Worm (Caenorhabditis elegans) whole organism, young adult: Measurements from ENCODE around the gene irg-7.
A peak's percentile ranks its signal among the peaks of the same experiment; 100 is the strongest.

Experiments
- B0035.1 ChIP-seq: sonication (generic microtip); optimal IDR thresholded peaks from 2 replicates; lab custom pipeline; 2016; ENCODE audit warnings: missing genetic modification characterization, mild to moderate bottlenecking, missing compliant biosample characterization, missing genotype, missing genetic modification reagents
- B0261.1 ChIP-seq: sonication (generic microtip); optimal IDR thresholded peaks from 2 replicates; lab custom pipeline; 2016; ENCODE audit warnings: mild to moderate bottlenecking, missing genetic modification characterization, moderate library complexity, missing compliant biosample characterization
- B0336.3 ChIP-seq: fragments of 200-800 bp; sonication (Bioruptor generic); IDR thresholded peaks from 2 replicates; pipeline ENCODE4 v1.3.6; 2022; ENCODE audit warnings: missing genetic modification characterization, missing compliant biosample characterization
- C17E4.6 ChIP-seq: fragments of 200-800 bp; sonication (Bioruptor generic); IDR thresholded peaks from 2 replicates; pipeline ENCODE4 v1.3.6; 2022; ENCODE audit warnings: missing genetic modification reagents, missing genetic modification characterization, missing compliant biosample characterization
- F10E7.11 ChIP-seq: sonication (generic microtip); optimal IDR thresholded peaks from 2 replicates; lab custom pipeline; 2017; ENCODE audit warnings: mild to moderate bottlenecking, missing genetic modification characterization, moderate library complexity, missing compliant biosample characterization
- F37B4.10 ChIP-seq: fragments of 200-800 bp; sonication (Bioruptor generic); IDR thresholded peaks from 2 replicates; pipeline ENCODE4 v1.3.6; 2022; ENCODE audit warnings: missing genetic modification characterization, missing compliant biosample characterization
- F39B2.1 ChIP-seq: fragments of 200-800 bp; sonication (Bioruptor generic); IDR thresholded peaks from 2 replicates; pipeline ENCODE4 v1.3.6; 2022; ENCODE audit warnings: missing genetic modification reagents, missing genetic modification characterization, missing compliant biosample characterization
- F55B11.4 ChIP-seq: sonication (generic microtip); optimal IDR thresholded peaks from 2 replicates; lab custom pipeline; 2016; ENCODE audit warnings: missing compliant biosample characterization, missing genetic modification characterization, borderline replicate concordance; ENCODE audit not compliant: insufficient read depth
- K11D2.4 ChIP-seq: fragments of 200-800 bp; sonication (Bioruptor generic); IDR thresholded peaks from 2 replicates; pipeline ENCODE4 v1.3.6; 2022; ENCODE audit warnings: missing genetic modification reagents, missing genetic modification characterization, missing compliant biosample characterization
- T26A5.8 ChIP-seq: sonication (generic microtip); optimal IDR thresholded peaks from 2 replicates; lab custom pipeline; 2016; ENCODE audit warnings: missing genetic modification characterization, missing compliant biosample characterization
- Y53G8AR.9 ChIP-seq: fragments of 200-800 bp; sonication (Bioruptor generic); conservative IDR thresholded peaks from 2 replicates; pipeline ENCODE4 v1.3.6; 2022; ENCODE audit warnings: missing genetic modification reagents, missing genetic modification characterization, missing compliant biosample characterization
- Y67H2A.10 ChIP-seq: fragments of 200-800 bp; sonication (Bioruptor generic); conservative IDR thresholded peaks from 2 replicates; pipeline ENCODE4 v1.3.6; 2022; ENCODE audit warnings: missing genetic modification reagents, missing genetic modification characterization, missing compliant biosample characterization
- aptf-2 ChIP-seq: fragments of 200-800 bp; sonication (Bioruptor generic); conservative IDR thresholded peaks from 2 replicates; pipeline ENCODE4 v1.3.6; 2022; ENCODE audit warnings: missing genetic modification reagents, missing genetic modification characterization, missing compliant biosample characterization
- atf-7 ChIP-seq: sonication (generic microtip); optimal IDR thresholded peaks from 2 replicates; lab custom pipeline; 2017; ENCODE audit warnings: mild to moderate bottlenecking, missing genetic modification characterization, missing compliant biosample characterization
- attf-5 ChIP-seq: fragments of 200-800 bp; sonication (Bioruptor generic); optimal IDR thresholded peaks from 2 replicates; lab custom pipeline; 2018; ENCODE audit warnings: mild to moderate bottlenecking, missing genetic modification characterization, missing compliant biosample characterization
- attf-6 ChIP-seq: fragments of 200-800 bp; sonication (Bioruptor generic); IDR thresholded peaks from 2 replicates; pipeline ENCODE4 v1.3.6; 2022; ENCODE audit warnings: missing genetic modification reagents, missing genetic modification characterization, missing compliant biosample characterization
- ccch-3 ChIP-seq: fragments of 200-800 bp; sonication (Bioruptor generic); optimal IDR thresholded peaks from 2 replicates; lab custom pipeline; 2018; ENCODE audit warnings: mild to moderate bottlenecking, missing genetic modification characterization, missing compliant biosample characterization
- cebp-1 ChIP-seq, 2 experiments: fragments of 200-800 bp in 1 of 2; sonication (Bioruptor generic) in 1 of 2; sonication (generic microtip) in 1 of 2; IDR thresholded peaks in 1 of 2; optimal IDR thresholded peaks in 1 of 2; 2 replicates each; pipeline versions ENCODE4 v1.3.6 to Lab custom; 2017 to 2022; ENCODE audit warnings: missing compliant biosample characterization in 2 of 2, missing genetic modification characterization in 2 of 2, mild to moderate bottlenecking in 1 of 2, missing genetic modification reagents in 1 of 2, moderate library complexity in 1 of 2
- cebp-2 ChIP-seq: fragments of 200-800 bp; sonication (Bioruptor generic); IDR thresholded peaks from 2 replicates; pipeline ENCODE4 v1.3.6; 2022; ENCODE audit warnings: missing genetic modification characterization, missing compliant biosample characterization
- ceh-100 ChIP-seq: fragments of 200-800 bp; sonication (Bioruptor generic); IDR thresholded peaks from 2 replicates; pipeline ENCODE4 v1.3.6; 2022; ENCODE audit warnings: missing genetic modification reagents, missing genetic modification characterization, missing compliant biosample characterization
- ceh-27 ChIP-seq: fragments of 200-800 bp; sonication (Bioruptor generic); optimal IDR thresholded peaks from 2 replicates; lab custom pipeline; 2018; ENCODE audit warnings: mild to moderate bottlenecking, missing genetic modification characterization, moderate library complexity, missing compliant biosample characterization
- ceh-40 ChIP-seq: fragments of 200-800 bp; sonication (Bioruptor generic); IDR thresholded peaks from 2 replicates; pipeline ENCODE4 v1.3.6; 2022; ENCODE audit warnings: missing genetic modification characterization, missing compliant biosample characterization
- ceh-58 ChIP-seq: fragments of 200-800 bp; sonication (Bioruptor generic); IDR thresholded peaks from 2 replicates; pipeline ENCODE4 v1.3.6; 2022; ENCODE audit warnings: missing genetic modification characterization, missing compliant biosample characterization
- dox-1 ChIP-seq: fragments of 200-800 bp; sonication (Bioruptor generic); IDR thresholded peaks from 2 replicates; pipeline ENCODE4 v1.3.6; 2022; ENCODE audit warnings: missing genetic modification reagents, missing genetic modification characterization, missing compliant biosample characterization
- dpl-1 ChIP-seq: fragments of 150-350 bp; optimal IDR thresholded peaks from 2 replicates; lab custom pipeline; 2014; ENCODE audit warnings: missing biosample characterization, missing genetic modification reagents, missing genetic modification characterization
- egl-18 ChIP-seq: fragments of 200-800 bp; sonication (Bioruptor generic); IDR thresholded peaks from 2 replicates; pipeline ENCODE4 v1.3.6; 2022; ENCODE audit warnings: missing genetic modification reagents, missing genetic modification characterization, missing compliant biosample characterization
- him-1 ChIP-seq: sonication (generic microtip); optimal IDR thresholded peaks from 2 replicates; lab custom pipeline; 2016; ENCODE audit warnings: missing genotype, missing genetic modification reagents, missing genetic modification characterization, missing compliant biosample characterization
- hsf-1 ChIP-seq: fragments of 200-800 bp; sonication (Bioruptor generic); IDR thresholded peaks from 2 replicates; pipeline ENCODE4 v1.3.6; 2022; ENCODE audit warnings: missing genetic modification reagents, missing genetic modification characterization, missing compliant biosample characterization
- let-526 ChIP-seq: fragments of 200-800 bp; sonication (Bioruptor generic); IDR thresholded peaks from 2 replicates; pipeline ENCODE4 v1.3.6; 2022; ENCODE audit warnings: missing genetic modification reagents, missing genetic modification characterization, missing compliant biosample characterization
- let-607 ChIP-seq, 2 experiments: fragments of 200-800 bp in 1 of 2; sonication (Bioruptor generic) in 1 of 2; sonication (generic microtip) in 1 of 2; optimal IDR thresholded peaks; 2 replicates each; lab custom pipeline; 2016 to 2018; ENCODE audit warnings: mild to moderate bottlenecking in 2 of 2, missing compliant biosample characterization in 2 of 2, missing genetic modification characterization in 2 of 2, moderate library complexity in 2 of 2, missing genotype in 1 of 2
- lin-40 ChIP-seq: sonication (generic microtip); optimal IDR thresholded peaks from 2 replicates; lab custom pipeline; 2016; ENCODE audit warnings: missing genetic modification characterization, mild to moderate bottlenecking, missing compliant biosample characterization, missing genotype, missing genetic modification reagents
- lin-54 ChIP-seq: fragments of 200-800 bp; sonication (Bioruptor generic); optimal IDR thresholded peaks from 2 replicates; lab custom pipeline; 2018; ENCODE audit warnings: mild to moderate bottlenecking, missing genetic modification characterization, missing compliant biosample characterization
- lsy-27 ChIP-seq: sonication (generic microtip); optimal IDR thresholded peaks from 2 replicates; lab custom pipeline; 2017; ENCODE audit warnings: missing genetic modification characterization, mild to moderate bottlenecking, missing compliant biosample characterization, antibody characterized with exemption, missing genotype, borderline replicate concordance; ENCODE audit not compliant: insufficient read depth
- madf-3 ChIP-seq: fragments of 200-800 bp; sonication (Bioruptor generic); IDR thresholded peaks from 2 replicates; pipeline ENCODE4 v1.3.6; 2022; ENCODE audit warnings: missing genetic modification reagents, missing genetic modification characterization, missing compliant biosample characterization
- madf-6 ChIP-seq: fragments of 200-800 bp; sonication (Bioruptor generic); IDR thresholded peaks from 2 replicates; pipeline ENCODE4 v1.3.6; 2022; ENCODE audit warnings: missing genetic modification reagents, missing genetic modification characterization, missing compliant biosample characterization
- mcd-1 ChIP-seq: fragments of 200-800 bp; sonication (Bioruptor generic); IDR thresholded peaks from 2 replicates; pipeline ENCODE4 v1.3.6; 2022; ENCODE audit warnings: missing genetic modification reagents, missing genetic modification characterization, missing compliant biosample characterization
- mel-28 ChIP-seq: sonication (generic microtip); optimal IDR thresholded peaks from 2 replicates; lab custom pipeline; 2016; ENCODE audit warnings: borderline replicate concordance, mild to moderate bottlenecking, missing genetic modification characterization, missing compliant biosample characterization
- mxl-1 ChIP-seq: sonication (generic microtip); optimal IDR thresholded peaks from 2 replicates; lab custom pipeline; 2016; ENCODE audit warnings: missing genetic modification characterization, missing compliant biosample characterization
- nfyb-1 ChIP-seq: fragments of 200-800 bp; sonication (Bioruptor generic); IDR thresholded peaks from 2 replicates; pipeline ENCODE4 v1.3.6; 2022; ENCODE audit warnings: missing genetic modification reagents, missing genetic modification characterization, missing compliant biosample characterization
- nhr-120 ChIP-seq: fragments of 200-800 bp; sonication (Bioruptor generic); IDR thresholded peaks from 2 replicates; pipeline ENCODE4 v1.3.6; 2022; ENCODE audit warnings: missing genetic modification characterization, missing compliant biosample characterization
- pha-4 ChIP-seq: fragments of 150-350 bp; sonication (generic microtip); optimal IDR thresholded peaks from 2 replicates; lab custom pipeline; 2014; ENCODE audit warnings: missing biosample characterization, missing genetic modification reagents, missing genetic modification characterization
- snpc-1.1 ChIP-seq: sonication (generic microtip); optimal IDR thresholded peaks from 2 replicates; lab custom pipeline; 2017; ENCODE audit warnings: missing genetic modification characterization, mild to moderate bottlenecking, missing compliant biosample characterization, antibody characterized with exemption, moderate library complexity, missing genotype, missing genetic modification reagents; ENCODE audit not compliant: insufficient read depth
- somi-1 ChIP-seq: fragments of 200-800 bp; sonication (Bioruptor generic); optimal IDR thresholded peaks from 2 replicates; lab custom pipeline; 2018; ENCODE audit warnings: mild to moderate bottlenecking, missing genetic modification characterization, missing compliant biosample characterization
- sptf-2 ChIP-seq: fragments of 200-800 bp; sonication (Bioruptor generic); optimal IDR thresholded peaks from 2 replicates; lab custom pipeline; 2018; ENCODE audit warnings: mild to moderate bottlenecking, missing genetic modification characterization, missing compliant biosample characterization
- tbp1 ChIP-seq: fragments of 200-800 bp; sonication (Bioruptor generic); optimal IDR thresholded peaks from 2 replicates; lab custom pipeline; 2018; ENCODE audit warnings: mild to moderate bottlenecking, missing genetic modification characterization, missing compliant biosample characterization
- zfh-2 ChIP-seq: fragments of 200-800 bp; sonication (Bioruptor generic); conservative IDR thresholded peaks from 2 replicates; pipeline ENCODE4 v1.3.6; 2022; ENCODE audit warnings: missing genetic modification reagents, missing genetic modification characterization, missing compliant biosample characterization
- ztf-22 ChIP-seq: fragments of 200-800 bp; sonication (Bioruptor generic); optimal IDR thresholded peaks from 2 replicates; lab custom pipeline; 2018; ENCODE audit warnings: mild to moderate bottlenecking, missing genetic modification characterization, moderate library complexity, missing compliant biosample characterization
- ztf-3 ChIP-seq: fragments of 200-800 bp; sonication (Bioruptor generic); optimal IDR thresholded peaks from 2 replicates; lab custom pipeline; 2018; ENCODE audit warnings: mild to moderate bottlenecking, missing genetic modification characterization, missing compliant biosample characterization

The irg-7 gene

ce11 chrX:3245812-3246211, 2.4 kb upstream of the irg-7 start, which contains the start of gene F40F4.7 (continued):
- TF ChIP-seq T26A5.8, result no peak
- no peak for TF ChIP-seq mxl-1 (tag; lab: Kevin White, UChicago)
- TF ChIP-seq dox-1 (GFP tag; lab: Robert Waterston, UW), result 0 out of 2 replicates have a peak, but pooled peaks have one; percentile 12
- TF ChIP-seq attf-5, result peak; percentile 43
- TF ChIP-seq K11D2.4 (GFP tag; lab: Robert Waterston, UW), result no peak
- no peak for TF ChIP-seq B0261.1 (tag; lab: Kevin White, UChicago)
- TF ChIP-seq madf-6 (GFP tag; lab: Robert Waterston, UW), result no peak
- TF ChIP-seq snpc-1.1 (tag; lab: Kevin White, UChicago), result no peak
- no peak for TF ChIP-seq dpl-1 (GFP tag; lab: Kevin White, UChicago)
- peak; percentile 3 for TF ChIP-seq tbp1
- TF ChIP-seq lsy-27 (tag; lab: Kevin White, UChicago), result no peak
- no peak for TF ChIP-seq mel-28 (tag; lab: Kevin White, UChicago)
- no peak for TF ChIP-seq nhr-120 (GFP tag; lab: Robert Waterston, UW)
- no peak for TF ChIP-seq sptf-2 (GFP tag; lab: Kevin White, UChicago)
- no peak for TF ChIP-seq Y67H2A.10 (GFP tag; lab: Robert Waterston, UW)
- no peak for TF ChIP-seq egl-18
- no peak for TF ChIP-seq F39B2.1 (GFP tag; lab: Robert Waterston, UW)
- TF ChIP-seq hsf-1 (GFP tag; lab: Robert Waterston, UW), result no peak
- no peak for TF ChIP-seq atf-7 (tag; lab: Kevin White, UChicago)
- TF ChIP-seq ceh-100 (GFP tag; lab: Robert Waterston, UW), result no peak
- no peak for TF ChIP-seq ccch-3 (GFP tag; lab: Kevin White, UChicago)
- peak; percentile 60; the same call in 1 of the 2 replicates for TF ChIP-seq nfyb-1
- TF ChIP-seq zfh-2, result no peak
- TF ChIP-seq C17E4.6 (GFP tag; lab: Robert Waterston, UW), result no peak
- TF ChIP-seq lin-40 (tag; lab: Kevin White, UChicago), result peak; percentile 53
- no peak for TF ChIP-seq cebp-2 (GFP tag; lab: Robert Waterston, UW)
- TF ChIP-seq cebp-1 (GFP tag; IDR thresholded peaks at IDR 0.05; lab: Robert Waterston, UW), result no peak
- TF ChIP-seq cebp-1 (tag; optimal IDR thresholded peaks at IDR 0.05; lab: Kevin White, UChicago), result peak; percentile 61
- TF ChIP-seq mcd-1, result no peak
- TF ChIP-seq let-607 (tag; optimal IDR thresholded peaks at IDR 0.05; lab: Kevin White, UChicago), result no peak
- TF ChIP-seq let-526 (GFP tag; lab: Robert Waterston, UW), result no peak
- peak; percentile 27 for TF ChIP-seq somi-1 (GFP tag; lab: Kevin White, UChicago)
- TF ChIP-seq ztf-3 (GFP tag; lab: Kevin White, UChicago), result no peak
- peak; percentile 5 for TF ChIP-seq pha-4
- TF ChIP-seq Y53G8AR.9, result 0 out of 2 replicates have a peak, but pooled peaks have one; percentile 39
- TF ChIP-seq lin-54, result peak; percentile 3
- no peak for TF ChIP-seq madf-3 (GFP tag; lab: Robert Waterston, UW)
- no peak for TF ChIP-seq attf-6
- peak; percentile 32 for TF ChIP-seq ceh-27 (GFP tag; lab: Kevin White, UChicago)
- no peak for TF ChIP-seq aptf-2 (GFP tag; lab: Robert Waterston, UW)
- no peak for TF ChIP-seq F55B11.4 (tag; lab: Kevin White, UChicago)
- TF ChIP-seq B0336.3 (GFP tag; lab: Robert Waterston, UW), result no peak
- TF ChIP-seq B0035.1 (tag; lab: Kevin White, UChicago), result no peak
- no peak for TF ChIP-seq ceh-40 (GFP tag; lab: Robert Waterston, UW)
- no peak for TF ChIP-seq F37B4.10 (GFP tag; lab: Robert Waterston, UW)
- TF ChIP-seq ceh-58 (GFP tag; lab: Robert Waterston, UW), result no peak
- no peak for TF ChIP-seq ztf-22 (GFP tag; lab: Kevin White, UChicago)
- no peak for TF ChIP-seq F10E7.11 (tag; lab: Kevin White, UChicago)
- TF ChIP-seq him-1 (tag; lab: Kevin White, UChicago), result no peak
